Worm (Caenorhabditis elegans) whole organism, L1 larva: Measurements from ENCODE around the gene K10D11.3.

Source experiments
- Y116A8C.19 ChIP-seq: sonication (generic microtip); optimal IDR thresholded peaks from 2 replicates; lab custom pipeline; 2016; ENCODE audit warnings: missing compliant biosample characterization, missing genetic modification characterization, borderline replicate concordance
- aha-1 ChIP-seq: fragments of 150-350 bp; optimal IDR thresholded peaks from 2 replicates; lab custom pipeline; 2014; ENCODE audit warnings: missing biosample characterization, missing genetic modification characterization
- alr-1 ChIP-seq: fragments of 200-800 bp; sonication (Bioruptor generic); optimal IDR thresholded peaks from 2 replicates; lab custom pipeline; 2018; ENCODE audit warnings: borderline replicate concordance, mild to moderate bottlenecking, missing genetic modification characterization, missing compliant biosample characterization
- aly-2 ChIP-seq: fragments of 150-350 bp; optimal IDR thresholded peaks from 2 replicates; lab custom pipeline; 2014; ENCODE audit warnings: missing biosample characterization, missing genetic modification characterization
- blmp-1 ChIP-seq: fragments of 150-350 bp; optimal IDR thresholded peaks from 2 replicates; lab custom pipeline; 2014; ENCODE audit warnings: missing biosample characterization, missing genetic modification characterization
- ceh-8 ChIP-seq: fragments of 200-800 bp; sonication (Bioruptor generic); optimal IDR thresholded peaks from 2 replicates; lab custom pipeline; 2018; ENCODE audit warnings: mild to moderate bottlenecking, missing genetic modification characterization, moderate library complexity, missing compliant biosample characterization
- ces-1 ChIP-seq: fragments of 150-350 bp; optimal IDR thresholded peaks from 2 replicates; lab custom pipeline; 2014; ENCODE audit warnings: missing biosample characterization, missing genetic modification reagents, missing genetic modification characterization
- efl-1 ChIP-seq, 4 experiments: fragments of 150-350 bp; optimal IDR thresholded peaks in 3 of 4; peaks in 1 of 4; 1 replicate in 1 of 4; 2 replicates in 3 of 4; lab custom pipeline; 2014; ENCODE audit warnings: missing biosample characterization in 2 of 4, missing genetic modification characterization in 2 of 4, missing genetic modification reagents in 2 of 4
- elt-2 ChIP-seq: sonication (generic microtip); optimal IDR thresholded peaks from 2 replicates; lab custom pipeline; 2016; ENCODE audit warnings: missing genetic modification characterization, mild to moderate bottlenecking, inconsistent platforms, missing compliant biosample characterization, missing genetic modification reagents
- elt-3 ChIP-seq, 6 experiments: fragments of 150-350 bp in 1 of 6; sonication (generic microtip); optimal IDR thresholded peaks; 2 replicates each; lab custom pipeline; 2017 to 2018; ENCODE audit warnings: missing biosample characterization in 6 of 6, missing genetic modification characterization in 6 of 6, inconsistent platforms in 1 of 6
- ets-5 ChIP-seq: fragments of 200-800 bp; sonication (Bioruptor generic); IDR thresholded peaks from 2 replicates; pipeline ENCODE4 v1.3.6; 2022; ENCODE audit warnings: missing genetic modification characterization, missing compliant biosample characterization
- fkh-4 ChIP-seq: sonication (generic microtip); optimal IDR thresholded peaks from 2 replicates; lab custom pipeline; 2016; ENCODE audit warnings: missing compliant biosample characterization, missing genetic modification characterization, borderline replicate concordance
- fos-1 ChIP-seq: fragments of 150-350 bp; optimal IDR thresholded peaks from 2 replicates; lab custom pipeline; 2014; ENCODE audit warnings: missing biosample characterization, missing genetic modification characterization
- hpl-2 ChIP-seq: fragments of 150-350 bp; optimal IDR thresholded peaks from 2 replicates; lab custom pipeline; 2014; ENCODE audit warnings: missing biosample characterization, missing genetic modification reagents, missing genetic modification characterization
- lin-15B ChIP-seq: fragments of 150-350 bp; sonication (generic microtip); optimal IDR thresholded peaks from 3 replicates; lab custom pipeline; 2014; ENCODE audit warnings: missing biosample characterization, missing genetic modification characterization
- lin-35 ChIP-seq, 2 experiments: fragments of 150-350 bp; optimal IDR thresholded peaks; 2 replicates each; lab custom pipeline; 2014; ENCODE audit warnings: missing biosample characterization in 2 of 2, missing genetic modification characterization in 2 of 2, missing genetic modification reagents in 2 of 2
- lsy-2 ChIP-seq, 2 experiments: fragments of 150-350 bp; optimal IDR thresholded peaks; 2 replicates each; lab custom pipeline; 2014; ENCODE audit warnings: missing biosample characterization in 2 of 2, missing genetic modification characterization in 2 of 2
- mep-1 ChIP-seq: fragments of 150-350 bp; optimal IDR thresholded peaks from 2 replicates; lab custom pipeline; 2014; ENCODE audit warnings: missing biosample characterization, missing genetic modification characterization
- nhr-11 ChIP-seq: fragments of 150-350 bp; optimal IDR thresholded peaks from 2 replicates; lab custom pipeline; 2014; ENCODE audit warnings: missing biosample characterization, missing genetic modification characterization
- nhr-12 ChIP-seq: sonication (generic microtip); optimal IDR thresholded peaks from 2 replicates; lab custom pipeline; 2017; ENCODE audit warnings: missing biosample characterization, missing genetic modification characterization
- nhr-77 ChIP-seq: fragments of 150-350 bp; optimal IDR thresholded peaks from 2 replicates; lab custom pipeline; 2014; ENCODE audit warnings: missing biosample characterization, missing genetic modification characterization
- nhr-90 ChIP-seq: sonication (generic microtip); optimal IDR thresholded peaks from 2 replicates; lab custom pipeline; 2016; ENCODE audit warnings: mild to moderate bottlenecking, missing genetic modification characterization, missing compliant biosample characterization; ENCODE audit not compliant: poor library complexity
- rnt-1 ChIP-seq: sonication (generic microtip); optimal IDR thresholded peaks from 2 replicates; lab custom pipeline; 2016; ENCODE audit warnings: mild to moderate bottlenecking, missing genetic modification characterization, moderate library complexity, missing compliant biosample characterization
- skn-1 ChIP-seq: fragments of 150-350 bp; optimal IDR thresholded peaks from 2 replicates; lab custom pipeline; 2014; ENCODE audit warnings: missing biosample characterization, missing genetic modification characterization
- snu-23 ChIP-seq: sonication (generic microtip); optimal IDR thresholded peaks from 2 replicates; lab custom pipeline; 2016; ENCODE audit warnings: missing genetic modification characterization, missing compliant biosample characterization
- sptf-1 ChIP-seq: fragments of 150-350 bp; optimal IDR thresholded peaks from 2 replicates; lab custom pipeline; 2014; ENCODE audit warnings: missing biosample characterization, missing genetic modification characterization
- swsn-7 ChIP-seq: sonication (generic microtip); optimal IDR thresholded peaks from 2 replicates; lab custom pipeline; 2016; ENCODE audit warnings: missing genetic modification characterization, missing compliant biosample characterization
- unc-130 ChIP-seq: fragments of 150-350 bp; optimal IDR thresholded peaks from 2 replicates; lab custom pipeline; 2017; ENCODE audit warnings: missing biosample characterization, missing genetic modification characterization, inconsistent platforms
- unc-86 ChIP-seq: sonication (generic microtip); optimal IDR thresholded peaks from 2 replicates; lab custom pipeline; 2016; ENCODE audit warnings: missing genetic modification characterization, missing compliant biosample characterization
- unc-98 ChIP-seq: fragments of 200-800 bp; sonication (Bioruptor generic); IDR thresholded peaks from 2 replicates; pipeline ENCODE4 v1.3.6; 2022; ENCODE audit warnings: missing genetic modification characterization, missing compliant biosample characterization
- ztf-4 ChIP-seq: fragments of 150-350 bp; optimal IDR thresholded peaks from 2 replicates; lab custom pipeline; 2014; ENCODE audit warnings: missing biosample characterization, missing genetic modification characterization

Gene K10D11.3

ce11 chrIV:12977650-12978049, 8.3 kb downstream of the K10D11.3 start:
- TF ChIP-seq rnt-1 (tag; lab: Kevin White, UChicago) = no peak
- TF ChIP-seq snu-23 = no peak
- no peak for TF ChIP-seq ces-1 (GFP tag; lab: Kevin White, UChicago)
- TF ChIP-seq swsn-7 (tag; lab: Kevin White, UChicago) = no peak
- TF ChIP-seq unc-86 (tag; lab: Kevin White, UChicago) = no peak
- TF ChIP-seq skn-1 (tag; lab: Kevin White, UChicago) = no peak
- no peak for TF ChIP-seq ets-5
- TF ChIP-seq elt-3 (tag; optimal IDR thresholded peaks at IDR 0.05; lab: Kevin White, UChicago) = no peak
- TF ChIP-seq, all 84 proteins: peak for 0

ce11 chrIV:12975981-12976380, 10.0 kb downstream of the K10D11.3 start, which contains the start of gene dod-17:
TSS of gene dod-17 (plus strand) at chrIV:12976303.
- TF ChIP-seq elt-2 = peak; percentile 40
- TF ChIP-seq mep-1 (tag; lab: Kevin White, UChicago) = no peak

DNA sequence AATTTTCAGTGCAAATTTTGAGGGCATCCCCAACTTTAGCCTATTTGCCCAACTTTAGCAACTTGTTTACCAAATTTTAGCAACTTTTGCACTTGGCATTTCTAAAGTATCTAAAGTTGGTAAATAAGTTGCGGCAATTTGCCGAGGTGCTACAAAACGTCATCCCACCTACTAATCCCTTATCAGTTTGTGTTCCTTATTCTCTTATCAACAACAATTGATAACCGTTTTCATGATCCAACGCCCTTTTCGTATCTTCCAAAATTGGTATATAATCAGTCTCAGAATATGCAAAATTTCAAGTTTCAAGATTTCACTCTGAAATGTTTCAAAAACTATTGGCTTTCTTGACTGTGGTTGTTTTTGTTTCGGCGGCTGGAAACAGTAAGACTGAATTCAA, 12.6 kb downstream of the K10D11.3 start, which contains the start of gene F55G11.4:
F55G11.4 (plus strand) TSS at position 289 of the 400 bp plus-strand sequence.
- TF ChIP-seq Y116A8C.19 (tag; lab: Kevin White, UChicago) (no peak), elt-2 (peak; percentile 77)

DNA sequence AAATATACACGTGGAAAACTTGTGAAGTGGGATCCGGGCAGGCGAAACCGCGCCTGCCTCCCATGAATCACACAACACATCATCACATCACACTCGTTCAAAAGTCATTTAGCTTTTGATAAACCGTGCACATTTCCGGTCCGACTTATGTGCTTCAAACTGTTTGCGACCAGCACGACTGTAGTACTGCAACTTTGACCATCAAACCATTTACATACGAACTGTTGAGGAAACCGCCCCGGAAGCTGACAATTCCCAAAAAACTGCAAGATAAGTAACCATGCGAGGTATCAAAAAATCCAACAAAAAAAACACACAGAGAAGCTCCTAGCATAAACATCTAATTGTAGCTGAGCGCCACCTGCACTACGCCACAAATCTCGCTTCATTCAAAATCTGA, 13.2 kb downstream of the K10D11.3 start:
- TF ChIP-seq fkh-4 (tag; lab: Kevin White, UChicago) (no peak), fos-1 (tag; lab: Kevin White, UChicago) (no peak), ceh-8 (GFP tag; lab: Kevin White, UChicago) (no peak), aly-2 (no peak), lin-15B (tag; lab: Kevin White, UChicago) (no peak), ces-1 (GFP tag; lab: Kevin White, UChicago) (no peak), sptf-1 (tag; lab: Kevin White, UChicago) (no peak), nhr-12 (tag; lab: Kevin White, UChicago) (no peak), Y116A8C.19 (tag; lab: Kevin White, UChicago) (no peak), hpl-2 (GFP tag; lab: Kevin White, UChicago) (no peak), aha-1 (no peak), lsy-2 (tag; optimal IDR thresholded peaks at IDR 0.05; lab: Kevin White, UChicago) (no peak), unc-98 (GFP tag; lab: Robert Waterston, UW) (no peak), blmp-1 (tag; lab: Kevin White, UChicago) (no peak), nhr-90 (tag; lab: Kevin White, UChicago) (no peak), alr-1 (tag; lab: Kevin White, UChicago) (no peak), rnt-1 (tag; lab: Kevin White, UChicago) (no peak), nhr-77 (tag; lab: Kevin White, UChicago) (no peak), unc-130 (tag; lab: Kevin White, UChicago) (no peak), ztf-4 (no peak)

DNA sequence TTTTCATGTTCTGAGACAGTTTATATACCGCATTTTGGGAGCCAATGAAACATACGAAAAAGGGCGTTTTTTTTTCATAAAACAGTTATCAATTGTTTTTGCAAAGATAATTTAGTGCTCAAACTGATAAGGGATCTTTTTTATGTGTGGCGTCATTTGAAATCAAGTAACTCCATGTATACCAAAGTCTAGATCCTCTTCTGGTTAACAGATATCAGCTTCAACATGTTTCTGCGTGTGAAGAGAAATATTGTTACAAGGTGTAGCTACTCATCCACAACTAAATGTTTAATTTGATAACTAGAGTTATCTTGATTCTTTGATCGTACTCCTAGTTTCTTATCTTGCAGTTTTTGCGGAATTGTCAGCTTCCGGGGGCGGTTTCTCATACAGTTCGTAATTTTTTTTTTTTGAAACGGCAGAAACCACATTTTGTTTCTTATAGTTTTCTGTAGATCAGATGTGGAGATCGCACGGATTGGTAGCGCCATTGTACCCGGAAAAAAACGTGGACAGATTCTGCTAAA, 13.9 kb downstream of the K10D11.3 start:
- TF ChIP-seq alr-1 (tag; lab: Kevin White, UChicago) (no peak), lin-35 (GFP tag; optimal IDR thresholded peaks at IDR 0.05; lab: Kevin White, UChicago) (no peak), elt-2 (peak; percentile 93)

- TF ChIP-seq nhr-11 (tag; lab: Kevin White, UChicago) (no peak), efl-1 (optimal IDR thresholded peaks at IDR 0.05; lab: Kevin White, UChicago) (no peak), efl-1 (GFP tag; optimal IDR thresholded peaks at IDR 0.05 in 1 of 2; lab: Kevin White, UChicago) (peak in 1 of 2 experiments; percentile 87), skn-1 (tag; lab: Kevin White, UChicago) (peak; percentile 6), rnt-1 (tag; lab: Kevin White, UChicago) (no peak), elt-2 (peak; percentile 86)
These were observed 16.8 kb downstream of the K10D11.3 start, which contains the start of gene F55G11.2 for ce11 chrIV:12969141-12969540. TSS of gene F55G11.2 (minus strand) at chrIV:12969289.
